Fruit fly (Drosophila melanogaster) whole organism, embryonic: ENCODE results near the gene CG31639.
A peak's percentile ranks its signal among the peaks of the same experiment; 100 is the strongest.

Experiments used
- Awh ChIP-seq: fragments of 200-800 bp; sonication (Bioruptor generic); IDR thresholded peaks from 2 replicates; pipeline ENCODE4, ENCODE4 v1.3.6; 2022; ENCODE audit warnings: missing biosample characterization, missing genetic modification characterization
- BEAF-32 ChIP-seq: fragments of 200-800 bp; sonication (Bioruptor generic); optimal IDR thresholded peaks from 3 replicates; lab custom pipeline; 2017; ENCODE audit warnings: missing biosample characterization, missing genetic modification characterization, mild to moderate bottlenecking, moderate library complexity, missing genetic modification reagents
- BtbVII ChIP-seq: fragments of 200-800 bp; sonication (Bioruptor generic); optimal IDR thresholded peaks from 3 replicates; lab custom pipeline; 2017; ENCODE audit warnings: missing biosample characterization, mild to moderate bottlenecking, missing genetic modification characterization
- CG10274 ChIP-seq: fragments of 200-800 bp; sonication (Bioruptor generic); optimal IDR thresholded peaks from 3 replicates; lab custom pipeline; 2017; ENCODE audit warnings: missing biosample characterization, mild to moderate bottlenecking, missing genetic modification characterization
- CG10565 ChIP-seq: fragments of 200-800 bp; sonication (Bioruptor generic); optimal IDR thresholded peaks from 3 replicates; lab custom pipeline; 2016; ENCODE audit warnings: missing biosample characterization, mild to moderate bottlenecking, missing genetic modification characterization
- CG10959 ChIP-seq: fragments of 200-800 bp; sonication (Bioruptor generic); IDR thresholded peaks from 2 replicates; pipeline ENCODE4 v1.3.6; 2022; ENCODE audit warnings: missing biosample characterization, missing genetic modification characterization
- CG11085 ChIP-seq: fragments of 200-800 bp; sonication (Bioruptor generic); IDR thresholded peaks from 2 replicates; pipeline ENCODE4 v1.3.6; 2022; ENCODE audit warnings: missing biosample characterization, missing genetic modification characterization
- CG12155 ChIP-seq: fragments of 200-800 bp; sonication (Bioruptor generic); optimal IDR thresholded peaks from 3 replicates; lab custom pipeline; 2016; ENCODE audit warnings: missing biosample characterization, missing genetic modification characterization
- CG12299 ChIP-seq: fragments of 200-800 bp; sonication (Bioruptor generic); optimal IDR thresholded peaks from 2 replicates; lab custom pipeline; 2018; ENCODE audit warnings: missing biosample characterization, mild to moderate bottlenecking, missing genetic modification characterization
- CG12744 ChIP-seq: fragments of 200-800 bp; sonication (Bioruptor generic); optimal IDR thresholded peaks from 2 replicates; lab custom pipeline; 2016; ENCODE audit warnings: missing biosample characterization, missing genetic modification characterization
- CG14710 ChIP-seq: fragments of 200-800 bp; sonication (Bioruptor generic); optimal IDR thresholded peaks from 3 replicates; lab custom pipeline; 2019; ENCODE audit warnings: missing biosample characterization, mild to moderate bottlenecking, missing genetic modification characterization, moderate library complexity
- CG15269 ChIP-seq: fragments of 200-800 bp; sonication (Bioruptor generic); optimal IDR thresholded peaks from 2 replicates; lab custom pipeline; 2018; ENCODE audit warnings: missing biosample characterization, mild to moderate bottlenecking, missing genetic modification characterization, moderate library complexity
- CG16815 ChIP-seq: fragments of 200-800 bp; sonication (Bioruptor generic); optimal IDR thresholded peaks from 3 replicates; lab custom pipeline; 2017; ENCODE audit warnings: missing biosample characterization, mild to moderate bottlenecking, missing genetic modification characterization
- CG2199 ChIP-seq: fragments of 200-800 bp; sonication (Bioruptor generic); IDR thresholded peaks from 3 replicates; pipeline ENCODE4 v1.3.6; 2022; ENCODE audit warnings: missing biosample characterization, missing genetic modification characterization
- CG2202 ChIP-seq: fragments of 200-800 bp; sonication (Bioruptor generic); optimal IDR thresholded peaks from 2 replicates; lab custom pipeline; 2018; ENCODE audit warnings: missing biosample characterization, mild to moderate bottlenecking, missing genetic modification characterization
- CG2875 ChIP-seq: fragments of 200-800 bp; sonication (Bioruptor generic); optimal IDR thresholded peaks from 2 replicates; lab custom pipeline; 2017; ENCODE audit warnings: missing biosample characterization, mild to moderate bottlenecking, missing genetic modification characterization, missing genetic modification reagents
- CG3407 ChIP-seq: fragments of 200-800 bp; sonication (Bioruptor generic); optimal IDR thresholded peaks from 2 replicates; lab custom pipeline; 2018; ENCODE audit warnings: missing biosample characterization, mild to moderate bottlenecking, missing genetic modification characterization
- CG5953 ChIP-seq: fragments of 200-800 bp; sonication (Bioruptor generic); IDR thresholded peaks from 2 replicates; pipeline ENCODE4 v1.3.6; 2022; ENCODE audit warnings: missing biosample characterization, missing genetic modification characterization
- CG6654 ChIP-seq: fragments of 200-800 bp; sonication (Bioruptor generic); optimal IDR thresholded peaks from 2 replicates; lab custom pipeline; 2017; ENCODE audit warnings: missing biosample characterization, mild to moderate bottlenecking, missing genetic modification characterization
- CG8388 ChIP-seq: fragments of 200-800 bp; sonication (Bioruptor generic); optimal IDR thresholded peaks from 2 replicates; lab custom pipeline; 2019; ENCODE audit warnings: missing biosample characterization, mild to moderate bottlenecking, missing genetic modification characterization, moderate library complexity
- Camta ChIP-seq: fragments of 200-800 bp; sonication (Bioruptor generic); optimal IDR thresholded peaks from 2 replicates; lab custom pipeline; 2016; ENCODE audit warnings: missing biosample characterization, missing genetic modification characterization
- Eip74EF ChIP-seq, 2 experiments: fragments of 200-800 bp in 1 of 2; fragments of >200 bp in 1 of 2; sonication (Bioruptor generic) in 1 of 2; optimal IDR thresholded peaks; 2 replicates each; lab custom pipeline; 2017 to 2019; ENCODE audit warnings: missing biosample characterization in 2 of 2, missing genetic modification characterization in 2 of 2, mild to moderate bottlenecking in 1 of 2, moderate library complexity in 1 of 2
- H2.0 ChIP-seq: fragments of 200-800 bp; sonication (Bioruptor generic); IDR thresholded peaks from 2 replicates; pipeline ENCODE4 v1.3.6; 2022; ENCODE audit warnings: missing biosample characterization, missing genetic modification characterization
- HmgD ChIP-seq: fragments of 200-800 bp; sonication (Bioruptor generic); optimal IDR thresholded peaks from 3 replicates; lab custom pipeline; 2016; ENCODE audit warnings: missing biosample characterization, missing genetic modification characterization
- Hr39 ChIP-seq: fragments of >200 bp; optimal IDR thresholded peaks from 2 replicates; lab custom pipeline; 2017
- Mad ChIP-seq: fragments of 200-800 bp; sonication (Bioruptor generic); optimal IDR thresholded peaks from 2 replicates; lab custom pipeline; 2016; ENCODE audit warnings: missing biosample characterization, missing genetic modification characterization
- Oaz ChIP-seq: fragments of 200-800 bp; sonication (Bioruptor generic); IDR thresholded peaks from 2 replicates; pipeline ENCODE4 v1.3.6; 2022; ENCODE audit warnings: missing biosample characterization, missing genetic modification characterization
- Taf1 ChIP-seq: fragments of 200-800 bp; sonication (Bioruptor generic); IDR thresholded peaks from 2 replicates; pipeline ENCODE4 v1.3.6; 2022; ENCODE audit warnings: missing biosample characterization, missing genetic modification characterization
- btn ChIP-seq: fragments of 200-800 bp; sonication (Bioruptor generic); optimal IDR thresholded peaks from 2 replicates; lab custom pipeline; 2016; ENCODE audit warnings: missing biosample characterization, missing genetic modification characterization
- crc ChIP-seq: fragments of 200-800 bp; sonication (Bioruptor generic); optimal IDR thresholded peaks from 2 replicates; lab custom pipeline; 2016; ENCODE audit warnings: missing biosample characterization, missing genetic modification characterization
- crol ChIP-seq: fragments of 200-800 bp; sonication (Bioruptor generic); IDR thresholded peaks from 2 replicates; pipeline ENCODE4 v1.3.6; 2022; ENCODE audit warnings: missing biosample characterization, missing genetic modification characterization
- cwo ChIP-seq: fragments of 200-800 bp; sonication (Bioruptor generic); optimal IDR thresholded peaks from 3 replicates; lab custom pipeline; 2017; ENCODE audit warnings: missing biosample characterization, missing genetic modification characterization, mild to moderate bottlenecking, moderate library complexity, missing genetic modification reagents
- fd3F ChIP-seq: fragments of 200-800 bp; sonication (Bioruptor generic); optimal IDR thresholded peaks from 2 replicates; lab custom pipeline; 2018; ENCODE audit warnings: missing biosample characterization, mild to moderate bottlenecking, missing genetic modification characterization, moderate library complexity
- grn ChIP-seq: fragments of 200-800 bp; sonication (Bioruptor generic); optimal IDR thresholded peaks from 3 replicates; lab custom pipeline; 2017; ENCODE audit warnings: missing biosample characterization, missing genetic modification characterization
- ken ChIP-seq: fragments of 200-800 bp; sonication (Bioruptor generic); IDR thresholded peaks from 3 replicates; pipeline ENCODE4 v1.3.6; 2022; ENCODE audit warnings: missing biosample characterization, missing genetic modification characterization
- kni ChIP-seq: fragments of 200-800 bp; sonication (Bioruptor generic); optimal IDR thresholded peaks from 3 replicates; lab custom pipeline; 2017; ENCODE audit warnings: mild to moderate bottlenecking, missing biosample characterization, missing genetic modification reagents, missing genetic modification characterization
- lbe ChIP-seq: fragments of 200-800 bp; sonication (Bioruptor generic); optimal IDR thresholded peaks from 2 replicates; lab custom pipeline; 2016; ENCODE audit warnings: missing biosample characterization, mild to moderate bottlenecking, missing genetic modification characterization
- lilli ChIP-seq: fragments of 200-800 bp; sonication (Bioruptor generic); optimal IDR thresholded peaks from 3 replicates; lab custom pipeline; 2016; ENCODE audit warnings: missing biosample characterization, missing genetic modification characterization
- lov ChIP-seq, 2 experiments: fragments of 200-800 bp in 1 of 2; fragments of >200 bp in 1 of 2; sonication (Bioruptor generic) in 1 of 2; IDR thresholded peaks in 1 of 2; optimal IDR thresholded peaks in 1 of 2; 2 replicates in 1 of 2; 3 replicates in 1 of 2; pipeline versions ENCODE4 v1.3.6 to Lab custom; 2017 to 2022; ENCODE audit warnings: missing biosample characterization in 1 of 2, missing genetic modification characterization in 1 of 2
- maf-S ChIP-seq: fragments of 200-800 bp; sonication (Bioruptor generic); optimal IDR thresholded peaks from 2 replicates; lab custom pipeline; 2016; ENCODE audit warnings: missing biosample characterization, missing genetic modification characterization
- odd ChIP-seq: fragments of 200-800 bp; sonication (Bioruptor generic); optimal IDR thresholded peaks from 2 replicates; lab custom pipeline; 2017; ENCODE audit warnings: missing biosample characterization, mild to moderate bottlenecking, missing genetic modification characterization
- peb ChIP-seq: fragments of 200-800 bp; sonication (Bioruptor generic); IDR thresholded peaks from 2 replicates; pipeline ENCODE4 v1.3.6; 2022; ENCODE audit warnings: missing biosample characterization, missing genetic modification characterization
- repo ChIP-seq: fragments of 200-800 bp; sonication (Bioruptor generic); optimal IDR thresholded peaks from 2 replicates; lab custom pipeline; 2016; ENCODE audit warnings: missing biosample characterization, missing genetic modification characterization
- row ChIP-seq: fragments of 200-800 bp; sonication (Bioruptor generic); IDR thresholded peaks from 3 replicates; pipeline ENCODE4 v1.3.6; 2022; ENCODE audit warnings: missing biosample characterization, missing genetic modification characterization
- sr ChIP-seq: fragments of 200-800 bp; sonication (Bioruptor generic); IDR thresholded peaks from 3 replicates; pipeline ENCODE4 v1.3.6; 2022; ENCODE audit warnings: missing biosample characterization, missing genetic modification characterization
- tll ChIP-seq, 2 experiments: fragments of 200-800 bp in 1 of 2; fragments of >200 bp in 1 of 2; sonication (Bioruptor generic) in 1 of 2; optimal IDR thresholded peaks; 2 replicates each; lab custom pipeline; 2017 to 2019; ENCODE audit warnings: missing biosample characterization in 2 of 2, missing genetic modification characterization in 2 of 2, mild to moderate bottlenecking in 1 of 2, moderate library complexity in 1 of 2
- tna ChIP-seq: fragments of 200-800 bp; sonication (Bioruptor generic); IDR thresholded peaks from 2 replicates; pipeline ENCODE4 v1.3.6; 2022; ENCODE audit warnings: missing biosample characterization, missing genetic modification characterization; ENCODE audit not compliant: partially characterized antibody
- unc-4 ChIP-seq: fragments of 200-800 bp; sonication (Bioruptor generic); IDR thresholded peaks from 2 replicates; pipeline ENCODE4 v1.3.6; 2022; ENCODE audit warnings: missing biosample characterization, missing genetic modification characterization; ENCODE audit not compliant: partially characterized antibody
- zfh1 ChIP-seq: fragments of 200-800 bp; sonication (Bioruptor generic); IDR thresholded peaks from 3 replicates; pipeline ENCODE4 v1.3.6; 2022; ENCODE audit warnings: missing biosample characterization, missing genetic modification characterization

The CG31639 gene

DNA sequence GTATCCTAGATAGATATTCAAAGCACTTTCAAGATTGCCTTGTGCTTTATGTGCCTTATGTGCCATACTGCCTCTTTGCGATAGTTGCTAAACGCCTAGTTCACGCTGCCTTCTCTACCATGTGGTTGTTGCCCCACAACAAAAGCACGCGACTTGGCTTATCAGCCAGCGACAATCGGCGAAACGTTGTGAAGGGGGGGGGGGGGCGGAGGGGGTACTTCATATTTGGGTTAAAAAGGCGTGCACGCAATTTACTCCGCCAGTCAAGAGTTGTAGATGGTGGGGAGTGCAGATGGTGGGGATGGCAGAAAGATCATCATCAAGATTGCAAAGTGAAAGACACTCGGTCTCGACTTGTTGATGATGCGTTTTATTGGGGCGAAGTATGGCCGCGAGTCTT is 14.2 kb upstream of the CG31639 start:
- peak; percentile 80 for TF ChIP-seq Hr39 (lab: Kevin White, UChicago)
- no peak for TF ChIP-seq repo (GFP tag; lab: Kevin White, UChicago)
- TF ChIP-seq btn (GFP tag; lab: Kevin White, UChicago) = no peak
- no peak for TF ChIP-seq CG11085 (GFP tag; lab: Robert Waterston, UW)
- no peak for TF ChIP-seq CG14710
- TF ChIP-seq crol (GFP tag; lab: Robert Waterston, UW) = peak; percentile 66; the same call in 1 of the 2 replicates
- TF ChIP-seq HmgD = no peak
- no peak for TF ChIP-seq lov (optimal IDR thresholded peaks at IDR 0.05; lab: Kevin White, UChicago)
- no peak for TF ChIP-seq lov (GFP tag; IDR thresholded peaks at IDR 0.05; lab: Robert Waterston, UW)
- TF ChIP-seq lilli = no peak
- no peak for TF ChIP-seq Eip74EF (GFP tag; optimal IDR thresholded peaks at IDR 0.05; lab: Kevin White, UChicago)
- TF ChIP-seq maf-S (GFP tag; lab: Kevin White, UChicago) = no peak
- no peak for TF ChIP-seq CG6654
- TF ChIP-seq crc = no peak
- TF ChIP-seq grn (GFP tag; lab: Kevin White, UChicago) = peak; percentile 16
- no peak for TF ChIP-seq Oaz (GFP tag; lab: Robert Waterston, UW)
- no peak for TF ChIP-seq CG10274
- TF ChIP-seq H2.0 (GFP tag; lab: Robert Waterston, UW) = no peak
- TF ChIP-seq CG12155 (GFP tag; lab: Kevin White, UChicago) = no peak
- TF ChIP-seq kni (GFP tag; lab: Kevin White, UChicago) = no peak
- TF ChIP-seq zfh1 = no peak
- no peak for TF ChIP-seq CG5953 (GFP tag; lab: Robert Waterston, UW)
- TF ChIP-seq BtbVII (GFP tag; lab: Kevin White, UChicago) = no peak
- TF ChIP-seq CG16815 (GFP tag; lab: Kevin White, UChicago) = no peak
- TF ChIP-seq CG15269 (tag; lab: Kevin White, UChicago) = no peak
- no peak for TF ChIP-seq CG2202
- no peak for TF ChIP-seq Camta
- no peak for TF ChIP-seq row (GFP tag; lab: Robert Waterston, UW)
- no peak for TF ChIP-seq sr (GFP tag; lab: Robert Waterston, UW)
- no peak for TF ChIP-seq tna (GFP tag; lab: Robert Waterston, UW)
- TF ChIP-seq peb (GFP tag; lab: Robert Waterston, UW) = no peak
- no peak for TF ChIP-seq unc-4
- TF ChIP-seq cwo (GFP tag; lab: Kevin White, UChicago) = peak; percentile 74
- no peak for TF ChIP-seq CG12299 (tag; lab: Kevin White, UChicago)
- no peak for TF ChIP-seq CG10959 (GFP tag; lab: Robert Waterston, UW)
- no peak for TF ChIP-seq Taf1 (GFP tag; lab: Robert Waterston, UW)
- no peak for TF ChIP-seq fd3F (GFP tag; lab: Kevin White, UChicago)
- peak; percentile 29 for TF ChIP-seq BEAF-32 (GFP tag; lab: Kevin White, UChicago)
- TF ChIP-seq CG2199 = no peak

DNA sequence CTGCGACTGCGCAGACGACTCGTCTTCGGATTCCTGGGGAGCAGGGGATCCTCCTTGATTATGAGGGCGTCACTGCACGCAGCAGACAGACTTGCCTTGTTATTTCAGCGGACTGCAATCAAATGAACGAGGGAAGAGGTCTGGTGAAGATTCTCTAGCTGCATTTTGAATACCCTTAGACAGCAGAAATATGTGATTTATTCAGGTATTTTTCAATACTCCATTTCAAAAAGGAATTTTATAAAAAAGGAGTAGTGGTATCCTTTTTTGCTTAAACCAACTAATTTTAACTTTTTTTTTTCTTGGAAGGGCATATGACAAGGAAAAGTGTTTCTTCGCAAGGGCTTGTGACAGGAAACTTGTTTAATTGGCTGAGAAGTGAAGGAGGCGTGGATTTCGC is 10.7 kb upstream of the CG31639 start:
- TF ChIP-seq tll (GFP tag; optimal IDR thresholded peaks at IDR 0.05; lab: Kevin White, UChicago) (no peak), odd (GFP tag; lab: Kevin White, UChicago) (no peak), CG3407 (GFP tag; lab: Kevin White, UChicago) (no peak), Awh (no peak), lbe (peak; percentile 17), CG8388 (no peak), Mad (no peak), ken (0 out of 3 replicates have a peak, but pooled peaks have one; percentile 20), CG12744 (GFP tag; lab: Kevin White, UChicago) (no peak), CG2875 (GFP tag; lab: Kevin White, UChicago) (no peak), CG10565 (GFP tag; lab: Kevin White, UChicago) (no peak)
